Fruit fly (Drosophila melanogaster) whole organism, pupa: ENCODE measurements around the gene CG7985.

Source experiments
- CG13204 ChIP-seq: fragments of 200-800 bp; sonication (Bioruptor generic); optimal IDR thresholded peaks from 2 replicates; lab custom pipeline; 2018; ENCODE audit warnings: missing biosample characterization, mild to moderate bottlenecking, missing genetic modification characterization, moderate library complexity
- CG14655 ChIP-seq: fragments of 200-800 bp; sonication (Bioruptor generic); optimal IDR thresholded peaks from 3 replicates; lab custom pipeline; 2017; ENCODE audit warnings: mild to moderate bottlenecking, missing biosample characterization, missing genetic modification reagents, missing genetic modification characterization
- Snoo ChIP-seq: fragments of 200-800 bp; sonication (Bioruptor generic); optimal IDR thresholded peaks from 3 replicates; lab custom pipeline; 2017; ENCODE audit warnings: missing biosample characterization, mild to moderate bottlenecking, missing genetic modification characterization, inconsistent platforms

DNA sequence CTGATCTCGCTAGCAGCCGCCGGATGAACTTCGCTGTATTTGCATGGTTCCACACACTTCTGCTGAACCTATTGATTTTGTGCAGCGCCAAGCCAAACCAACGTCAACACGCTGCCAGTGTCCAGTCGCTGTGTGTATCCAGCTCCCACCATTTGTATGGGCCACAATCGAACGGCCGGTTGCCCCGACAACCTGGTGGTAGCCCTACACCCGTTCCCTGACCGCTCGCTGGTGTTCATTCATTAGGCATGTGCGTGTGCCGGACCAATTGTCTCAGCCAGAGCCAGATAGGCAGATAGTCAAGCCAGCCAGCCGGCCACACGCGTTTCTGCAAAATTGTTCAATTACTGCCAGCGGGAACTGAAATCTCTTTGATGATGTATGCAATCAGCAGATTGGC is 7.8 kb upstream of the CG7985 start, which contains the start of gene CG14313:
- no peak for TF ChIP-seq CG14655 (GFP tag; lab: Kevin White, UChicago)
- no peak for TF ChIP-seq Snoo
- no peak for TF ChIP-seq CG13204
